Fruit fly (Drosophila melanogaster) S2 (cell line): ENCODE data around the gene CG31388.

Source experiments
- CG8478 ChIP-seq: fragments of >200 bp; optimal IDR thresholded peaks from 2 replicates; lab custom pipeline; 2018
- CTCF ChIP-seq, 2 experiments: fragments of >200 bp; optimal IDR thresholded peaks; 2 replicates each; lab custom pipeline; 2018

CG31388 gene

dm6 chr3R:11237598-11237997, at the start of gene CG31388:
TSS of gene CG31388 (plus strand) at chr3R:11237815.
- TF ChIP-seq CG8478 (lab: Kevin White, UChicago) (no peak), CTCF (optimal IDR thresholded peaks at IDR 0.05; lab: Kevin White, UChicago) (no peak)

dm6 chr3R:11195792-11196191, 41.8 kb upstream of the CG31388 start, which contains the start of gene CG18577:
TSS of gene CG18577 (plus strand) at chr3R:11196092.
- TF ChIP-seq CG8478 (lab: Kevin White, UChicago) (no peak), CTCF (optimal IDR thresholded peaks at IDR 0.05; lab: Kevin White, UChicago) (no peak)

- TF ChIP-seq CG8478 (lab: Kevin White, UChicago), result no peak
- no peak for TF ChIP-seq CTCF (optimal IDR thresholded peaks at IDR 0.05; lab: Kevin White, UChicago)
Observed at dm6 chr3R:11196648-11197388, 40.8 kb upstream of the CG31388 start.

- TF ChIP-seq CG8478 (lab: Kevin White, UChicago), result no peak
- no peak for TF ChIP-seq CTCF (optimal IDR thresholded peaks at IDR 0.05; lab: Kevin White, UChicago)
Observed at dm6 chr3R:11197389-11197716, 40.3 kb upstream of the CG31388 start, which contains the start of gene cu. TSS of gene cu (plus strand) at chr3R:11197592.

dm6 chr3R:11198062-11198472, 39.5 kb upstream of the CG31388 start:
- TF ChIP-seq CG8478 (lab: Kevin White, UChicago), result no peak
- TF ChIP-seq CTCF (optimal IDR thresholded peaks at IDR 0.05; lab: Kevin White, UChicago), result no peak

- TF ChIP-seq CG8478 (lab: Kevin White, UChicago), result no peak
- no peak for TF ChIP-seq CTCF (optimal IDR thresholded peaks at IDR 0.05; lab: Kevin White, UChicago)
Observed at dm6 chr3R:11199227-11199835, 38.3 kb upstream of the CG31388 start.

- TF ChIP-seq CG8478 (lab: Kevin White, UChicago) (no peak), CTCF (optimal IDR thresholded peaks at IDR 0.05; lab: Kevin White, UChicago) (no peak)
Observed at dm6 chr3R:11200042-11200884, 37.4 kb upstream of the CG31388 start.

dm6 chr3R:11200885-11201421, 36.7 kb upstream of the CG31388 start:
- TF ChIP-seq CG8478 (lab: Kevin White, UChicago) (no peak), CTCF (optimal IDR thresholded peaks at IDR 0.05; lab: Kevin White, UChicago) (no peak)

- no peak for TF ChIP-seq CG8478 (lab: Kevin White, UChicago)
- no peak for TF ChIP-seq CTCF (optimal IDR thresholded peaks at IDR 0.05; lab: Kevin White, UChicago)
Observed at dm6 chr3R:11208766-11209331, 28.8 kb upstream of the CG31388 start.

dm6 chr3R:11209801-11210402, 27.7 kb upstream of the CG31388 start, which contains the start of the genes SdhC and Tctp:
TSS of gene SdhC (minus strand) at chr3R:11209849.
TSS of gene Tctp (plus strand) at chr3R:11210247.
- TF ChIP-seq CG8478 (lab: Kevin White, UChicago) (no peak), CTCF (optimal IDR thresholded peaks at IDR 0.05; lab: Kevin White, UChicago) (no peak)

- no peak for TF ChIP-seq CG8478 (lab: Kevin White, UChicago)
- TF ChIP-seq CTCF (optimal IDR thresholded peaks at IDR 0.05; lab: Kevin White, UChicago), result peak; percentile 31 to 42
Observed at dm6 chr3R:11211291-11212061, 26.1 kb upstream of the CG31388 start.

dm6 chr3R:11214449-11214950, 23.1 kb upstream of the CG31388 start, which contains the start of gene ZnT86D:
TSS of gene ZnT86D (minus strand) at chr3R:11214539.
- TF ChIP-seq CG8478 (lab: Kevin White, UChicago) (no peak), CTCF (optimal IDR thresholded peaks at IDR 0.05; lab: Kevin White, UChicago) (no peak)

dm6 chr3R:11216156-11216630, 21.4 kb upstream of the CG31388 start, which contains the start of the genes RpS25 and CG4820:
TSS of gene RpS25 (minus strand) at chr3R:11216287.
TSS of gene CG4820 (plus strand) at chr3R:11216535.
- TF ChIP-seq CG8478 (lab: Kevin White, UChicago) (no peak), CTCF (optimal IDR thresholded peaks at IDR 0.05; lab: Kevin White, UChicago) (peak; percentile 3 to 55)
